Fruit fly (Drosophila melanogaster) whole organism, embryonic: ENCODE measurements around the gene GILT3.

Experiments
- Asciz ChIP-seq: fragments of 200-800 bp; sonication (Bioruptor generic); optimal IDR thresholded peaks from 2 replicates; lab custom pipeline; 2017; ENCODE audit warnings: missing biosample characterization, mild to moderate bottlenecking, missing genetic modification characterization, missing genetic modification reagents
- Awh ChIP-seq: fragments of 200-800 bp; sonication (Bioruptor generic); IDR thresholded peaks from 2 replicates; pipeline ENCODE4, ENCODE4 v1.3.6; 2022; ENCODE audit warnings: missing biosample characterization, missing genetic modification characterization
- Bgb ChIP-seq: fragments of 200-800 bp; sonication (Bioruptor generic); IDR thresholded peaks from 2 replicates; pipeline ENCODE4 v1.3.6; 2022; ENCODE audit warnings: missing biosample characterization, missing genetic modification characterization; ENCODE audit not compliant: partially characterized antibody
- BtbVII ChIP-seq: fragments of 200-800 bp; sonication (Bioruptor generic); optimal IDR thresholded peaks from 3 replicates; lab custom pipeline; 2017; ENCODE audit warnings: missing biosample characterization, mild to moderate bottlenecking, missing genetic modification characterization
- CG10209 ChIP-seq: fragments of 200-800 bp; sonication (Bioruptor generic); optimal IDR thresholded peaks from 3 replicates; lab custom pipeline; 2017; ENCODE audit warnings: missing biosample characterization, mild to moderate bottlenecking, missing genetic modification characterization, missing genetic modification reagents
- CG10979 ChIP-seq: fragments of 200-800 bp; sonication (Bioruptor generic); optimal IDR thresholded peaks from 2 replicates; lab custom pipeline; 2018; ENCODE audit warnings: missing biosample characterization, mild to moderate bottlenecking, missing genetic modification characterization, moderate library complexity
- CG11696 ChIP-seq: fragments of 200-800 bp; sonication (Bioruptor generic); IDR thresholded peaks from 2 replicates; pipeline ENCODE4 v1.3.6; 2022; ENCODE audit warnings: missing biosample characterization, missing genetic modification characterization
- CG12071 ChIP-seq: fragments of 200-800 bp; sonication (Bioruptor generic); optimal IDR thresholded peaks from 3 replicates; lab custom pipeline; 2018; ENCODE audit warnings: missing biosample characterization, mild to moderate bottlenecking, missing genetic modification characterization
- CG12236 ChIP-seq: fragments of 200-800 bp; sonication (Bioruptor generic); optimal IDR thresholded peaks from 2 replicates; lab custom pipeline; 2016; ENCODE audit warnings: missing biosample characterization, missing genetic modification characterization
- CG1832 ChIP-seq: fragments of 200-800 bp; sonication (Bioruptor generic); optimal IDR thresholded peaks from 2 replicates; lab custom pipeline; 2017; ENCODE audit warnings: missing biosample characterization, mild to moderate bottlenecking, missing genetic modification characterization, inconsistent platforms
- CG18619 ChIP-seq: fragments of 200-800 bp; sonication (Bioruptor generic); optimal IDR thresholded peaks from 3 replicates; lab custom pipeline; 2017; ENCODE audit warnings: missing biosample characterization, mild to moderate bottlenecking, missing genetic modification characterization
- CG2116 ChIP-seq: fragments of 200-800 bp; sonication (Bioruptor generic); optimal IDR thresholded peaks from 3 replicates; lab custom pipeline; 2018; ENCODE audit warnings: missing biosample characterization, mild to moderate bottlenecking, missing genetic modification characterization
- CG4424 ChIP-seq: fragments of 200-800 bp; sonication (Bioruptor generic); optimal IDR thresholded peaks from 3 replicates; lab custom pipeline; 2016; ENCODE audit warnings: missing biosample characterization, missing genetic modification characterization
- CG5245 ChIP-seq: fragments of 200-800 bp; sonication (Bioruptor generic); optimal IDR thresholded peaks from 3 replicates; lab custom pipeline; 2016; ENCODE audit warnings: missing biosample characterization, missing genetic modification characterization
- CG6791 ChIP-seq: fragments of 200-800 bp; sonication (Bioruptor generic); IDR thresholded peaks from 3 replicates; pipeline ENCODE4 v1.3.6; 2022; ENCODE audit warnings: missing biosample characterization, missing genetic modification characterization; ENCODE audit not compliant: partially characterized antibody
- CG7786 ChIP-seq: fragments of 200-800 bp; sonication (Bioruptor generic); optimal IDR thresholded peaks from 2 replicates; lab custom pipeline; 2016; ENCODE audit warnings: missing biosample characterization, missing genetic modification characterization
- CG8359 ChIP-seq: fragments of 200-800 bp; sonication (Bioruptor generic); optimal IDR thresholded peaks from 2 replicates; lab custom pipeline; 2017; ENCODE audit warnings: missing biosample characterization, mild to moderate bottlenecking, missing genetic modification characterization, borderline replicate concordance
- CG8924 ChIP-seq: fragments of 200-800 bp; optimal IDR thresholded peaks from 3 replicates; lab custom pipeline; 2019; ENCODE audit warnings: missing biosample characterization, mild to moderate bottlenecking, missing genetic modification characterization, moderate library complexity
- CrebB ChIP-seq: fragments of 200-800 bp; sonication (Bioruptor generic); optimal IDR thresholded peaks from 3 replicates; lab custom pipeline; 2018; ENCODE audit warnings: missing biosample characterization, mild to moderate bottlenecking, missing genetic modification characterization
- Elba2 ChIP-seq: fragments of 200-800 bp; sonication (Bioruptor generic); optimal IDR thresholded peaks from 3 replicates; lab custom pipeline; 2016; ENCODE audit warnings: missing biosample characterization, missing genetic modification characterization
- H2.0 ChIP-seq: fragments of 200-800 bp; sonication (Bioruptor generic); IDR thresholded peaks from 2 replicates; pipeline ENCODE4 v1.3.6; 2022; ENCODE audit warnings: missing biosample characterization, missing genetic modification characterization
- HHEX ChIP-seq: fragments of 200-800 bp; sonication (Bioruptor generic); optimal IDR thresholded peaks from 3 replicates; lab custom pipeline; 2017; ENCODE audit warnings: missing biosample characterization, mild to moderate bottlenecking, missing genetic modification characterization, missing genetic modification reagents
- HLH54F ChIP-seq: fragments of 200-800 bp; sonication (Bioruptor generic); optimal IDR thresholded peaks from 3 replicates; lab custom pipeline; 2016; ENCODE audit warnings: missing biosample characterization, missing genetic modification characterization
- HmgZ ChIP-seq: fragments of 200-800 bp; sonication (Bioruptor generic); optimal IDR thresholded peaks from 2 replicates; lab custom pipeline; 2018; ENCODE audit warnings: missing biosample characterization, mild to moderate bottlenecking, missing genetic modification characterization
- Hsf ChIP-seq: fragments of 200-800 bp; sonication (Bioruptor generic); optimal IDR thresholded peaks from 3 replicates; lab custom pipeline; 2016; ENCODE audit warnings: missing biosample characterization, missing genetic modification characterization
- Mrtf ChIP-seq: fragments of 200-800 bp; sonication (Bioruptor generic); IDR thresholded peaks from 3 replicates; pipeline ENCODE4 v1.3.6; 2022; ENCODE audit warnings: missing biosample characterization, missing genetic modification characterization
- NFAT ChIP-seq: fragments of 200-800 bp; sonication (Bioruptor generic); IDR thresholded peaks from 2 replicates; pipeline ENCODE4 v1.3.6; 2022; ENCODE audit warnings: missing biosample characterization, missing genetic modification characterization
- Nf-YC ChIP-seq: fragments of 200-800 bp; optimal IDR thresholded peaks from 3 replicates; lab custom pipeline; 2019; ENCODE audit warnings: missing biosample characterization, mild to moderate bottlenecking, missing genetic modification characterization, moderate library complexity
- Six4 ChIP-seq: fragments of 200-800 bp; sonication (Bioruptor generic); optimal IDR thresholded peaks from 2 replicates; lab custom pipeline; 2016; ENCODE audit warnings: missing biosample characterization, missing genetic modification characterization
- TFAM ChIP-seq: fragments of 200-800 bp; sonication (Bioruptor generic); optimal IDR thresholded peaks from 2 replicates; lab custom pipeline; 2017; ENCODE audit warnings: missing biosample characterization, missing genetic modification characterization, inconsistent platforms
- amos ChIP-seq: fragments of 200-800 bp; sonication (Bioruptor generic); IDR thresholded peaks from 2 replicates; pipeline ENCODE4 v1.3.6; 2022; ENCODE audit warnings: missing biosample characterization, missing genetic modification characterization; ENCODE audit not compliant: partially characterized antibody
- cas ChIP-seq: fragments of 200-800 bp; sonication (Bioruptor generic); IDR thresholded peaks from 2 replicates; pipeline ENCODE4 v1.3.6; 2022; ENCODE audit warnings: missing biosample characterization, missing genetic modification characterization
- chinmo ChIP-seq: fragments of 200-800 bp; sonication (Bioruptor generic); IDR thresholded peaks from 4 replicates; pipeline ENCODE4 v1.3.6; 2022; ENCODE audit warnings: missing biosample characterization, missing genetic modification characterization; ENCODE audit not compliant: partially characterized antibody
- crol ChIP-seq: fragments of 200-800 bp; sonication (Bioruptor generic); IDR thresholded peaks from 2 replicates; pipeline ENCODE4 v1.3.6; 2022; ENCODE audit warnings: missing biosample characterization, missing genetic modification characterization
- da ChIP-seq: fragments of 200-800 bp; sonication (Bioruptor generic); optimal IDR thresholded peaks from 2 replicates; lab custom pipeline; 2016; ENCODE audit warnings: missing biosample characterization, missing genetic modification characterization
- danr ChIP-seq: fragments of 200-800 bp; sonication (Bioruptor generic); IDR thresholded peaks from 2 replicates; pipeline ENCODE4 v1.3.6; 2022; ENCODE audit warnings: missing biosample characterization, missing genetic modification characterization
- fd102C ChIP-seq: fragments of 200-800 bp; sonication (Bioruptor generic); optimal IDR thresholded peaks from 2 replicates; lab custom pipeline; 2018; ENCODE audit warnings: missing biosample characterization, mild to moderate bottlenecking, missing genetic modification characterization, moderate library complexity
- hb ChIP-seq: fragments of 200-800 bp; sonication (Bioruptor generic); IDR thresholded peaks from 3 replicates; pipeline ENCODE4 v1.3.6; 2022; ENCODE audit warnings: missing biosample characterization, missing genetic modification characterization; ENCODE audit not compliant: partially characterized antibody
- inv ChIP-seq: fragments of 200-800 bp; sonication (Bioruptor generic); IDR thresholded peaks from 2 replicates; pipeline ENCODE4 v1.3.6; 2022; ENCODE audit warnings: missing biosample characterization, missing genetic modification characterization; ENCODE audit not compliant: partially characterized antibody
- klu ChIP-seq: fragments of 200-800 bp; sonication (Bioruptor generic); IDR thresholded peaks from 2 replicates; pipeline ENCODE4 v1.3.6; 2022; ENCODE audit warnings: missing biosample characterization, missing genetic modification characterization
- lola ChIP-seq, 3 experiments: fragments of >200 bp in 2 of 3; fragments of 200-800 bp in 1 of 3; sonication (Bioruptor generic) in 1 of 3; optimal IDR thresholded peaks; 2 replicates each; lab custom pipeline; 2017 to 2019; ENCODE audit warnings: missing biosample characterization in 3 of 3, missing genetic modification characterization in 3 of 3, mild to moderate bottlenecking in 1 of 3, moderate library complexity in 1 of 3
- mirr ChIP-seq: fragments of 200-800 bp; sonication (Bioruptor generic); optimal IDR thresholded peaks from 3 replicates; lab custom pipeline; 2018; ENCODE audit warnings: missing biosample characterization, mild to moderate bottlenecking, missing genetic modification characterization
- nom ChIP-seq: fragments of 200-800 bp; sonication (Bioruptor generic); optimal IDR thresholded peaks from 2 replicates; lab custom pipeline; 2017; ENCODE audit warnings: missing biosample characterization, missing genetic modification characterization, mild to moderate bottlenecking, moderate library complexity, missing genetic modification reagents
- odd ChIP-seq: fragments of 200-800 bp; sonication (Bioruptor generic); optimal IDR thresholded peaks from 2 replicates; lab custom pipeline; 2017; ENCODE audit warnings: missing biosample characterization, mild to moderate bottlenecking, missing genetic modification characterization
- p53 ChIP-seq: fragments of 200-800 bp; sonication (Bioruptor generic); optimal IDR thresholded peaks from 2 replicates; lab custom pipeline; 2016; ENCODE audit warnings: missing biosample characterization, missing genetic modification characterization
- pfk ChIP-seq: fragments of 200-800 bp; sonication (Bioruptor generic); optimal IDR thresholded peaks from 2 replicates; lab custom pipeline; 2018; ENCODE audit warnings: missing biosample characterization, mild to moderate bottlenecking, missing genetic modification characterization, moderate library complexity
- prd ChIP-seq, 3 experiments: fragments of >200 bp in 2 of 3; fragments of 200-800 bp in 1 of 3; sonication (Bioruptor generic) in 1 of 3; optimal IDR thresholded peaks in 2 of 3; IDR thresholded peaks in 1 of 3; 2 replicates in 2 of 3; 3 replicates in 1 of 3; pipeline versions ENCODE4 v1.3.6 to Lab custom; 2017 to 2022; ENCODE audit warnings: missing biosample characterization in 1 of 3, missing genetic modification characterization in 1 of 3
- vnd ChIP-seq: fragments of 200-800 bp; sonication (Bioruptor generic); IDR thresholded peaks from 3 replicates; pipeline ENCODE4 v1.3.6; 2022; ENCODE audit warnings: missing biosample characterization, missing genetic modification characterization; ENCODE audit not compliant: partially characterized antibody

The GILT3 gene

dm6 chr3R:23646183-23646582 lies 31.0 kb upstream of the GILT3 start (continued):
- TF ChIP-seq CG12071 (GFP tag; lab: Kevin White, UChicago) (peak; percentile 61), Elba2 (no peak), crol (GFP tag; lab: Robert Waterston, UW) (no peak), Mrtf (0 out of 3 replicates have a peak, but pooled peaks have one; percentile 43), fd102C (GFP tag; lab: Kevin White, UChicago) (no peak), Awh (GFP tag; lab: Robert Waterston, UW) (peak; percentile 76), CG12236 (GFP tag; lab: Kevin White, UChicago) (peak; percentile 43), CG5245 (GFP tag; lab: Kevin White, UChicago) (peak; percentile 61), HLH54F (GFP tag; lab: Kevin White, UChicago) (peak; percentile 58), vnd (GFP tag; lab: Robert Waterston, UW) (no peak), Nf-YC (tag; lab: Kevin White, UChicago) (no peak), CG7786 (GFP tag; lab: Kevin White, UChicago) (peak; percentile 51), Six4 (GFP tag; lab: Kevin White, UChicago) (peak; percentile 64), NFAT (peak; percentile 65), nom (GFP tag; lab: Kevin White, UChicago) (no peak), mirr (GFP tag; lab: Kevin White, UChicago) (no peak), da (no peak), danr (GFP tag; lab: Robert Waterston, UW) (peak; percentile 45; the same call in 1 of the 2 replicates), prd (optimal IDR thresholded peaks at IDR 0.05; lab: Kevin White, UChicago) (no peak), prd (GFP tag; IDR thresholded peaks at IDR 0.05; lab: Robert Waterston, UW) (peak; percentile 84), lola (GFP tag; optimal IDR thresholded peaks at IDR 0.05; lab: Kevin White, UChicago) (peak in 1 of 3 experiments; percentile 36), CG2116 (peak; percentile 10), CG8924 (tag; lab: Kevin White, UChicago) (peak; percentile 55), Bgb (GFP tag; lab: Robert Waterston, UW) (no peak), p53 (GFP tag; lab: Kevin White, UChicago) (no peak), BtbVII (GFP tag; lab: Kevin White, UChicago) (peak; percentile 29), inv (GFP tag; lab: Robert Waterston, UW) (no peak), CG10209 (GFP tag; lab: Kevin White, UChicago) (peak; percentile 50), Asciz (peak; percentile 70), amos (GFP tag; lab: Robert Waterston, UW) (no peak), CG18619 (peak; percentile 58), CG1832 (GFP tag; lab: Kevin White, UChicago) (no peak), CG6791 (GFP tag; lab: Robert Waterston, UW) (0 out of 3 replicates have a peak, but pooled peaks have one; percentile 44), CG4424 (peak; percentile 80), klu (GFP tag; lab: Robert Waterston, UW) (0 out of 2 replicates have a peak, but pooled peaks have one; percentile 36), CG8359 (peak; percentile 12), CrebB (peak; percentile 30), HHEX (GFP tag; lab: Kevin White, UChicago) (peak; percentile 73), odd (GFP tag; lab: Kevin White, UChicago) (peak; percentile 69), H2.0 (GFP tag; lab: Robert Waterston, UW) (peak; percentile 80), Hsf (GFP tag; lab: Kevin White, UChicago) (peak; percentile 75), cas (GFP tag; lab: Robert Waterston, UW) (peak; percentile 65), pfk (no peak), TFAM (no peak), chinmo (GFP tag; lab: Robert Waterston, UW) (no peak), hb (GFP tag; lab: Robert Waterston, UW) (no peak), CG10979 (tag; lab: Kevin White, UChicago) (peak; percentile 68), HmgZ (peak; percentile 28), CG11696 (GFP tag; lab: Robert Waterston, UW) (no peak)
